Worm (Caenorhabditis elegans): ENCODE data around the gene C05D11.8.

C05D11.8 gene

ce11 chrIII:6420995-6421404, 6.1 kb downstream of the C05D11.8 start (continued):
- TF ChIP-seq lir-3 (tag; optimal IDR thresholded peaks at IDR 0.05; ENCODE audit: poor library complexity) = peak; percentile 76
- TF ChIP-seq ceh-63 (GFP tag; optimal IDR thresholded peaks at IDR 0.05) = no peak
- no peak for TF ChIP-seq unc-30 (tag; optimal IDR thresholded peaks at IDR 0.05)
- TF ChIP-seq nhr-11 (tag; optimal IDR thresholded peaks at IDR 0.05) = peak; percentile 85
- peak; percentile 97 for TF ChIP-seq nhr-47 (tag; optimal IDR thresholded peaks at IDR 0.05)
- TF ChIP-seq ceh-90 (tag; optimal IDR thresholded peaks at IDR 0.05) = no peak
- TF ChIP-seq zip-4 (GFP tag; optimal IDR thresholded peaks at IDR 0.05) = peak; percentile 77
- no peak for TF ChIP-seq nhr-84 (tag; optimal IDR thresholded peaks at IDR 0.05)
- TF ChIP-seq egl-13 (tag; optimal IDR thresholded peaks at IDR 0.05) = peak; percentile 87
- peak; percentile 54 for TF ChIP-seq blmp-1 (tag; optimal IDR thresholded peaks at IDR 0.05)
- TF ChIP-seq C04F5.9 (tag; optimal IDR thresholded peaks at IDR 0.05) = peak; percentile 76
- TF ChIP-seq lin-14 (GFP tag; optimal IDR thresholded peaks at IDR 0.05) = peak; percentile 98
- peak; percentile 91 for TF ChIP-seq mab-9 (GFP tag; IDR thresholded peaks at IDR 0.05)
- peak; percentile 98 for TF ChIP-seq nhr-90 (tag; optimal IDR thresholded peaks at IDR 0.05; ENCODE audit: poor library complexity)
- peak; percentile 72 to 87 (median 81) for TF ChIP-seq ceh-82 (tag; optimal IDR thresholded peaks at IDR 0.05)
- TF ChIP-seq zag-1 (tag; optimal IDR thresholded peaks at IDR 0.05) = no peak
- peak; percentile 80 for TF ChIP-seq ceh-88 (GFP tag; IDR thresholded peaks at IDR 0.05)
- TF ChIP-seq ets-5 (GFP tag; IDR thresholded peaks at IDR 0.05) = no peak
- TF ChIP-seq xbp-1 (tag; optimal IDR thresholded peaks at IDR 0.05) = peak; percentile 91
- TF ChIP-seq hlh-4 (tag; optimal IDR thresholded peaks at IDR 0.05) = peak; percentile 23
- peak; percentile 98 for TF ChIP-seq nhr-20 (tag; optimal IDR thresholded peaks at IDR 0.05)
- peak; percentile 92 for TF ChIP-seq fkh-8 (tag; optimal IDR thresholded peaks at IDR 0.05)
- no peak for TF ChIP-seq Y116A8C.19 (tag; optimal IDR thresholded peaks at IDR 0.05; ENCODE audit: borderline replicate concordance)
- TF ChIP-seq F16B12.6 (tag; optimal IDR thresholded peaks at IDR 0.05) = peak; percentile 31
- TF ChIP-seq nhr-19 (GFP tag; conservative IDR thresholded peaks at IDR 0.05) = peak; percentile 96
- TF ChIP-seq tlp-1 (tag; optimal IDR thresholded peaks at IDR 0.05) = no peak
- TF ChIP-seq grh-1 (GFP tag; IDR thresholded peaks at IDR 0.05) = peak; percentile 92
- TF ChIP-seq nhr-237 (tag; optimal IDR thresholded peaks at IDR 0.05) = peak; percentile 22
- TF ChIP-seq C16A3.4 (tag; optimal IDR thresholded peaks at IDR 0.05) = no peak
- peak in 1 of 2 experiments; percentile 89 for TF ChIP-seq ztf-11 (tag; optimal IDR thresholded peaks at IDR 0.05)
- TF ChIP-seq elt-3 (tag; optimal IDR thresholded peaks at IDR 0.05) = peak in 3 of 6 experiments; percentile 20 to 85 (median 78)
- peak; percentile 53 for TF ChIP-seq C34B4.2 (tag; optimal IDR thresholded peaks at IDR 0.05)
- peak; percentile 69 for TF ChIP-seq mef-2 (tag; optimal IDR thresholded peaks at IDR 0.05)
- TF ChIP-seq lin-15B (tag; optimal IDR thresholded peaks at IDR 0.05) = no peak
- TF ChIP-seq nhr-85 (tag) = peak; percentile 99
- TF ChIP-seq aha-1 (tag; optimal IDR thresholded peaks at IDR 0.05) = peak; percentile 59
- peak; percentile 87 for TF ChIP-seq irx-1 (tag; optimal IDR thresholded peaks at IDR 0.05)
- peak; percentile 93 for TF ChIP-seq unc-86 (tag; optimal IDR thresholded peaks at IDR 0.05)
- peak; percentile 22 for TF ChIP-seq hpl-2 (GFP tag; optimal IDR thresholded peaks at IDR 0.05)
- TF ChIP-seq fos-1 (tag; optimal IDR thresholded peaks at IDR 0.05) = peak; percentile 60
- TF ChIP-seq efl-1 (optimal IDR thresholded peaks at IDR 0.05) = peak; percentile 91 to 99
- TF ChIP-seq efl-1 (GFP tag; optimal IDR thresholded peaks at IDR 0.05 in 1 of 2) = peak; percentile 65 to 98
- no peak for TF ChIP-seq pag-3 (tag; optimal IDR thresholded peaks at IDR 0.05; ENCODE audit: borderline replicate concordance, insufficient read depth)
- peak; percentile 60 for TF ChIP-seq nhr-77 (tag; optimal IDR thresholded peaks at IDR 0.05)
- no peak for TF ChIP-seq nhr-12 (tag; optimal IDR thresholded peaks at IDR 0.05)
- peak; percentile 88 for TF ChIP-seq pax-3 (tag; optimal IDR thresholded peaks at IDR 0.05)

All from whole organism, L1 larva.